ENCODE assay signal across 3 worm cellular contexts in genomic region chrIV:7549844-7550243, ce11.
TF ChIP-seq lines count a peak whose summit lies in the region.

No protein-coding gene starts in this region.

TF ChIP-seq in whole organism, L1 larva, 84 proteins besides CTCF, POLR2A, EP300 and RAD21 (continued from another document):
- peak; percentile 34 for TF ChIP-seq rnt-1 (tag; optimal IDR thresholded peaks at IDR 0.05; lab: Kevin White, UChicago)
- peak; percentile 47 for TF ChIP-seq C16A3.4 (tag; optimal IDR thresholded peaks at IDR 0.05; lab: Kevin White, UChicago)
- TF ChIP-seq lsy-2 (tag; optimal IDR thresholded peaks at IDR 0.05; lab: Kevin White, UChicago): peak in 1 of 2 experiments; percentile 31
- no peak for TF ChIP-seq egl-13 (tag; optimal IDR thresholded peaks at IDR 0.05; lab: Kevin White, UChicago)
- peak; percentile 29 for TF ChIP-seq F16B12.6 (tag; optimal IDR thresholded peaks at IDR 0.05; lab: Kevin White, UChicago)
- peak in 2 of 3 experiments; percentile 25 to 32 for TF ChIP-seq dpl-1 (GFP tag; optimal IDR thresholded peaks at IDR 0.05; lab: Kevin White, UChicago)
- TF ChIP-seq mdl-1 (tag; optimal IDR thresholded peaks at IDR 0.05; lab: Kevin White, UChicago): peak in 1 of 2 experiments; percentile 29
- no peak for TF ChIP-seq fkh-4 (tag; optimal IDR thresholded peaks at IDR 0.05; lab: Kevin White, UChicago; ENCODE audit: borderline replicate concordance)

TF ChIP-seq in whole organism, L3 larva, 47 proteins besides CTCF, POLR2A, EP300 and RAD21 (continued from another document):
- TF ChIP-seq nfya-1 (tag; optimal IDR thresholded peaks at IDR 0.05; lab: Kevin White, UChicago; ENCODE audit: insufficient read depth): peak; percentile 57
- no peak for TF ChIP-seq nhr-25 (tag; optimal IDR thresholded peaks at IDR 0.05; lab: Kevin White, UChicago)
- TF ChIP-seq nhr-77 (tag; optimal IDR thresholded peaks at IDR 0.05; lab: Kevin White, UChicago): no peak
- TF ChIP-seq zag-1 (tag; optimal IDR thresholded peaks at IDR 0.05; lab: Kevin White, UChicago): no peak
- no peak for TF ChIP-seq nhr-28 (tag; optimal IDR thresholded peaks at IDR 0.05; lab: Kevin White, UChicago)
- no peak for TF ChIP-seq daf-12 (tag; optimal IDR thresholded peaks at IDR 0.05; lab: Kevin White, UChicago)
- peak; percentile 66 for TF ChIP-seq lin-15B (tag; optimal IDR thresholded peaks at IDR 0.05; lab: Kevin White, UChicago)
- no peak for TF ChIP-seq ceh-82 (tag; optimal IDR thresholded peaks at IDR 0.05; lab: Kevin White, UChicago)
- TF ChIP-seq nhr-23 (tag; optimal IDR thresholded peaks at IDR 0.05; lab: Kevin White, UChicago): peak; percentile 27
- peak; percentile 68 for TF ChIP-seq pqm-1 (tag; optimal IDR thresholded peaks at IDR 0.05; lab: Kevin White, UChicago)
- no peak for TF ChIP-seq nhr-12 (tag; optimal IDR thresholded peaks at IDR 0.05; lab: Kevin White, UChicago)
- TF ChIP-seq nhr-237 (tag; optimal IDR thresholded peaks at IDR 0.05; lab: Kevin White, UChicago): no peak
- no peak for TF ChIP-seq R02D3.7 (tag; optimal IDR thresholded peaks at IDR 0.05; lab: Kevin White, UChicago)
- TF ChIP-seq ztf-4 (tag; optimal IDR thresholded peaks at IDR 0.05; lab: Kevin White, UChicago): no peak
- no peak for TF ChIP-seq elt-1 (tag; optimal IDR thresholded peaks at IDR 0.05; lab: Kevin White, UChicago)
- TF ChIP-seq tbx-2 (tag; optimal IDR thresholded peaks at IDR 0.05; lab: Kevin White, UChicago): no peak
- TF ChIP-seq sea-2 (GFP tag; optimal IDR thresholded peaks at IDR 0.05; lab: Kevin White, UChicago): no peak
- peak; percentile 54 for TF ChIP-seq lin-39 (tag; optimal IDR thresholded peaks at IDR 0.05; lab: Kevin White, UChicago)
- TF ChIP-seq eor-1 (tag; optimal IDR thresholded peaks at IDR 0.05; lab: Kevin White, UChicago): no peak
- TF ChIP-seq fos-1 (tag; optimal IDR thresholded peaks at IDR 0.05; lab: Kevin White, UChicago): no peak
- TF ChIP-seq nhr-43 (tag; optimal IDR thresholded peaks at IDR 0.05; lab: Kevin White, UChicago; ENCODE audit: poor library complexity, severe bottlenecking): no peak
- peak; percentile 70 for TF ChIP-seq elt-2 (tag; optimal IDR thresholded peaks at IDR 0.05; lab: Kevin White, UChicago)
- TF ChIP-seq nhr-11 (tag; optimal IDR thresholded peaks at IDR 0.05; lab: Kevin White, UChicago): no peak
- no peak for TF ChIP-seq unc-62 (GFP tag; optimal IDR thresholded peaks at IDR 0.05; lab: Kevin White, UChicago)
- TF ChIP-seq egl-5 (tag; optimal IDR thresholded peaks at IDR 0.05; lab: Kevin White, UChicago): no peak
- TF ChIP-seq aly-2 (tag; optimal IDR thresholded peaks at IDR 0.05; lab: Kevin White, UChicago): no peak
- TF ChIP-seq fkh-2 (tag; optimal IDR thresholded peaks at IDR 0.05; lab: Kevin White, UChicago): no peak
- TF ChIP-seq jun-1 (tag; optimal IDR thresholded peaks at IDR 0.05; lab: Kevin White, UChicago): no peak
- TF ChIP-seq lsy-12 (tag; optimal IDR thresholded peaks at IDR 0.05; lab: Kevin White, UChicago): no peak
- no peak for TF ChIP-seq nhr-67 (tag; optimal IDR thresholded peaks at IDR 0.05; lab: Kevin White, UChicago)
- TF ChIP-seq elt-3 (tag; optimal IDR thresholded peaks at IDR 0.05; lab: Kevin White, UChicago): no peak
- no peak for TF ChIP-seq fkh-10 (GFP tag; optimal IDR thresholded peaks at IDR 0.05; lab: Kevin White, UChicago)
- TF ChIP-seq nhr-76 (tag; optimal IDR thresholded peaks at IDR 0.05; lab: Kevin White, UChicago): no peak

TF ChIP-seq in whole organism, L4 larva, 104 proteins besides CTCF, POLR2A, EP300 and RAD21 (continued from another document):
- TF ChIP-seq ZK337.2 (GFP tag; IDR thresholded peaks at IDR 0.05; lab: Robert Waterston, UW): no peak
- TF ChIP-seq ces-1 (GFP tag; optimal IDR thresholded peaks at IDR 0.05; lab: Kevin White, UChicago): no peak
- no peak for TF ChIP-seq dmd-9 (GFP tag; IDR thresholded peaks at IDR 0.05; lab: Robert Waterston, UW)
- TF ChIP-seq nhr-42 (GFP tag; IDR thresholded peaks at IDR 0.05; lab: Robert Waterston, UW): peak; percentile 58; the same call in 1 of the 2 replicates
- TF ChIP-seq ztf-7 (tag; optimal IDR thresholded peaks at IDR 0.05; lab: Kevin White, UChicago): no peak
- peak; percentile 70 for TF ChIP-seq nhr-28 (tag; optimal IDR thresholded peaks at IDR 0.05; lab: Kevin White, UChicago)
- TF ChIP-seq set-16 (GFP tag; IDR thresholded peaks at IDR 0.05; lab: Robert Waterston, UW): 0 out of 2 replicates have a peak, but pooled peaks have one; percentile 17
- no peak for TF ChIP-seq tag-97 (GFP tag; IDR thresholded peaks at IDR 0.05; lab: Robert Waterston, UW)
- TF ChIP-seq lin-29 (GFP tag; IDR thresholded peaks at IDR 0.05; lab: Robert Waterston, UW): no peak
- TF ChIP-seq gei-8 (GFP tag; optimal IDR thresholded peaks at IDR 0.05; lab: Kevin White, UChicago): no peak
- TF ChIP-seq pqm-1 (tag; optimal IDR thresholded peaks at IDR 0.05; lab: Kevin White, UChicago): peak; percentile 42
- 0 out of 2 replicates have a peak, but pooled peaks have one; percentile 23 for TF ChIP-seq vab-7 (GFP tag; IDR thresholded peaks at IDR 0.05; lab: Robert Waterston, UW)
- TF ChIP-seq daf-16 (GFP tag; optimal IDR thresholded peaks at IDR 0.05; lab: Kevin White, UChicago): no peak
- TF ChIP-seq daf-16 (tag; optimal IDR thresholded peaks at IDR 0.05; lab: Kevin White, UChicago): peak; percentile 83
- peak; percentile 25 for TF ChIP-seq nhr-102 (tag; optimal IDR thresholded peaks at IDR 0.05; lab: Kevin White, UChicago)
- 0 out of 4 replicates have a peak, but pooled peaks of 1 of the 2 experiments have one; percentile 70 for TF ChIP-seq madf-5 (GFP tag; IDR thresholded peaks at IDR 0.05; lab: Robert Waterston, UW)
- TF ChIP-seq zag-1 (tag; optimal IDR thresholded peaks at IDR 0.05; lab: Kevin White, UChicago): no peak
- peak; percentile 2 for TF ChIP-seq rbr-2 (tag; optimal IDR thresholded peaks at IDR 0.05; lab: Kevin White, UChicago)
- peak; percentile 61 for TF ChIP-seq hlh-30 (tag; optimal IDR thresholded peaks at IDR 0.05; lab: Kevin White, UChicago; ENCODE audit: insufficient read depth)
- no peak for TF ChIP-seq nhr-111 (GFP tag; optimal IDR thresholded peaks at IDR 0.05; lab: Kevin White, UChicago)
- no peak for TF ChIP-seq snpc-4 (tag; optimal IDR thresholded peaks at IDR 0.05; lab: Kevin White, UChicago)
- TF ChIP-seq ceh-32 (tag; optimal IDR thresholded peaks at IDR 0.05; lab: Kevin White, UChicago; ENCODE audit: poor library complexity): no peak
- TF ChIP-seq zip-2 (tag; optimal IDR thresholded peaks at IDR 0.05; lab: Kevin White, UChicago): no peak
- no peak for TF ChIP-seq zip-11 (GFP tag; IDR thresholded peaks at IDR 0.05; lab: Robert Waterston, UW)
- no peak for TF ChIP-seq lin-39 (tag; optimal IDR thresholded peaks at IDR 0.05; lab: Kevin White, UChicago)
- no peak for TF ChIP-seq sdz-12 (GFP tag; optimal IDR thresholded peaks at IDR 0.05; lab: Kevin White, UChicago)
- TF ChIP-seq Y75B8A.6 (GFP tag; IDR thresholded peaks at IDR 0.05; lab: Robert Waterston, UW): no peak
- no peak for TF ChIP-seq snpc-1.2 (GFP tag; IDR thresholded peaks at IDR 0.05; lab: Robert Waterston, UW)
- no peak for TF ChIP-seq attf-4 (tag; optimal IDR thresholded peaks at IDR 0.05; lab: Kevin White, UChicago)
- peak; percentile 19 for TF ChIP-seq nhr-77 (tag; optimal IDR thresholded peaks at IDR 0.05; lab: Kevin White, UChicago)
- TF ChIP-seq zfp-2 (tag; optimal IDR thresholded peaks at IDR 0.05; lab: Kevin White, UChicago): no peak
- no peak for TF ChIP-seq R02D3.7 (tag; optimal IDR thresholded peaks at IDR 0.05; lab: Kevin White, UChicago)
- TF ChIP-seq egl-43 (GFP tag; IDR thresholded peaks at IDR 0.05; lab: Robert Waterston, UW): peak; percentile 54; the same call in 1 of the 2 replicates
- TF ChIP-seq dve-1 (tag; optimal IDR thresholded peaks at IDR 0.05; lab: Kevin White, UChicago; ENCODE audit: insufficient read depth): peak; percentile 61
- TF ChIP-seq nhr-48 (tag; optimal IDR thresholded peaks at IDR 0.05; lab: Kevin White, UChicago): peak; percentile 20
- TF ChIP-seq fkh-10 (GFP tag; optimal IDR thresholded peaks at IDR 0.05; lab: Kevin White, UChicago): no peak
- peak; percentile 81 for TF ChIP-seq dmd-6 (GFP tag; IDR thresholded peaks at IDR 0.05; lab: Robert Waterston, UW)
- no peak for TF ChIP-seq nhr-10 (tag; optimal IDR thresholded peaks at IDR 0.05; lab: Kevin White, UChicago)
- TF ChIP-seq jun-1 (tag; optimal IDR thresholded peaks at IDR 0.05; lab: Kevin White, UChicago): no peak
- no peak for TF ChIP-seq ama-1 (optimal IDR thresholded peaks at IDR 0.05; lab: Kevin White, UChicago)
- TF ChIP-seq madf-9 (GFP tag; conservative IDR thresholded peaks at IDR 0.05; lab: Robert Waterston, UW): no peak
- 0 out of 2 replicates have a peak, but pooled peaks have one; percentile 21 for TF ChIP-seq Y48G9A.11 (GFP tag; IDR thresholded peaks at IDR 0.05; lab: Robert Waterston, UW)
- TF ChIP-seq lin-15B (tag; optimal IDR thresholded peaks at IDR 0.05; lab: Kevin White, UChicago): no peak
- no peak for TF ChIP-seq Y105C5A.15 (GFP tag; IDR thresholded peaks at IDR 0.05; lab: Robert Waterston, UW)
- no peak for TF ChIP-seq nhr-6 (tag; optimal IDR thresholded peaks at IDR 0.05; lab: Kevin White, UChicago)
- TF ChIP-seq spr-1 (tag; optimal IDR thresholded peaks at IDR 0.05; lab: Kevin White, UChicago): no peak
- no peak for TF ChIP-seq nhr-237 (tag; optimal IDR thresholded peaks at IDR 0.05; lab: Kevin White, UChicago)
- TF ChIP-seq fos-1 (tag; optimal IDR thresholded peaks at IDR 0.05; lab: Kevin White, UChicago): no peak
- TF ChIP-seq F44E2.7 (GFP tag; IDR thresholded peaks at IDR 0.05; lab: Robert Waterston, UW): no peak
- peak; percentile 29 for TF ChIP-seq lin-13 (GFP tag; optimal IDR thresholded peaks at IDR 0.05; lab: Kevin White, UChicago)
- TF ChIP-seq arid-1 (GFP tag; conservative IDR thresholded peaks at IDR 0.05; lab: Robert Waterston, UW): no peak
- TF ChIP-seq duxl-1 (tag; optimal IDR thresholded peaks at IDR 0.05; lab: Kevin White, UChicago; ENCODE audit: poor library complexity): no peak
- TF ChIP-seq F49E8.2 (tag; optimal IDR thresholded peaks at IDR 0.05; lab: Kevin White, UChicago; ENCODE audit: borderline replicate concordance): no peak
- no peak for TF ChIP-seq lim-7 (GFP tag; IDR thresholded peaks at IDR 0.05; lab: Robert Waterston, UW)
- no peak for TF ChIP-seq cey-2 (tag; optimal IDR thresholded peaks at IDR 0.05; lab: Kevin White, UChicago; ENCODE audit: borderline replicate concordance, insufficient read depth)
- no peak for TF ChIP-seq ztf-11 (tag; optimal IDR thresholded peaks at IDR 0.05; lab: Kevin White, UChicago)
- peak; percentile 80 for TF ChIP-seq lin-38 (GFP tag; IDR thresholded peaks at IDR 0.05; lab: Robert Waterston, UW)
- TF ChIP-seq mxl-3 (GFP tag; optimal IDR thresholded peaks at IDR 0.05; lab: Kevin White, UChicago): peak; percentile 74
- peak; percentile 65; the same call in 1 of the 2 replicates for TF ChIP-seq nhr-41 (GFP tag; IDR thresholded peaks at IDR 0.05; lab: Robert Waterston, UW)
- no peak for TF ChIP-seq tra-1 (GFP tag; IDR thresholded peaks at IDR 0.05; lab: Robert Waterston, UW)
- TF ChIP-seq unc-130 (GFP tag; optimal IDR thresholded peaks at IDR 0.05; lab: Kevin White, UChicago): no peak
- no peak for TF ChIP-seq unc-62 (GFP tag; optimal IDR thresholded peaks at IDR 0.05 in 1 of 2; lab: Kevin White, UChicago)
- no peak for TF ChIP-seq unc-62 (tag; optimal IDR thresholded peaks at IDR 0.05; lab: Kevin White, UChicago)
- no peak; the same call in 1 of the 2 replicates for TF ChIP-seq php-3 (GFP tag; IDR thresholded peaks at IDR 0.05; lab: Robert Waterston, UW)
- no peak for TF ChIP-seq mxl-2 (GFP tag; conservative IDR thresholded peaks at IDR 0.05; lab: Robert Waterston, UW)
- no peak for TF ChIP-seq dpl-1 (GFP tag; optimal IDR thresholded peaks at IDR 0.05; lab: Kevin White, UChicago)
- peak; percentile 68 for TF ChIP-seq mep-1 (tag; optimal IDR thresholded peaks at IDR 0.05; lab: Kevin White, UChicago)
- TF ChIP-seq unc-39 (tag; optimal IDR thresholded peaks at IDR 0.05; lab: Kevin White, UChicago): no peak
- TF ChIP-seq daf-19 (GFP tag; conservative IDR thresholded peaks at IDR 0.05; lab: Robert Waterston, UW): no peak
- no peak for TF ChIP-seq spr-3 (GFP tag; optimal IDR thresholded peaks at IDR 0.05; lab: Kevin White, UChicago)
- no peak for TF ChIP-seq mdt-29 (GFP tag; IDR thresholded peaks at IDR 0.05; lab: Robert Waterston, UW)
- TF ChIP-seq lir-3 (tag; optimal IDR thresholded peaks at IDR 0.05; lab: Kevin White, UChicago): no peak
- peak in 1 of 2 experiments; percentile 6 for TF ChIP-seq mdl-1 (tag; optimal IDR thresholded peaks at IDR 0.05; lab: Kevin White, UChicago)
- TF ChIP-seq egl-27 (tag; optimal IDR thresholded peaks at IDR 0.05; lab: Kevin White, UChicago): no peak
- TF ChIP-seq mes-2 (tag; optimal IDR thresholded peaks at IDR 0.05; lab: Kevin White, UChicago; ENCODE audit: poor library complexity, severe bottlenecking): peak; percentile 68
- TF ChIP-seq daf-12 (tag; optimal IDR thresholded peaks at IDR 0.05; lab: Kevin White, UChicago): no peak
- TF ChIP-seq hif-1 (tag; optimal IDR thresholded peaks at IDR 0.05; lab: Kevin White, UChicago): peak in 1 of 2 experiments; percentile 8
- no peak for TF ChIP-seq nhr-11 (tag; optimal IDR thresholded peaks at IDR 0.05; lab: Kevin White, UChicago)
- TF ChIP-seq aly-2 (tag; optimal IDR thresholded peaks at IDR 0.05; lab: Kevin White, UChicago): no peak
- TF ChIP-seq F37D6.2 (tag; optimal IDR thresholded peaks at IDR 0.05; lab: Kevin White, UChicago): no peak
- no peak for TF ChIP-seq pha-4 (GFP tag; IDR thresholded peaks at IDR 0.05; lab: Robert Waterston, UW)
- TF ChIP-seq pha-4 (tag; optimal IDR thresholded peaks at IDR 0.05; lab: Kevin White, UChicago): no peak
- peak; percentile 50 for TF ChIP-seq aha-1 (tag; lab: Kevin White, UChicago)
- no peak for TF ChIP-seq daf-8 (GFP tag; IDR thresholded peaks at IDR 0.05; lab: Robert Waterston, UW)
- peak in 1 of 2 experiments; percentile 48 for TF ChIP-seq lsy-2 (tag; optimal IDR thresholded peaks at IDR 0.05; lab: Kevin White, UChicago)
- TF ChIP-seq F10B5.3 (tag; optimal IDR thresholded peaks at IDR 0.05; lab: Kevin White, UChicago): no peak
- no peak for TF ChIP-seq F26F4.8 (GFP tag; conservative IDR thresholded peaks at IDR 0.05; lab: Robert Waterston, UW)
- TF ChIP-seq lin-1 (GFP tag; IDR thresholded peaks at IDR 0.05; lab: Robert Waterston, UW): peak; percentile 60
- no peak for TF ChIP-seq Y5F2A.4 (GFP tag; optimal IDR thresholded peaks at IDR 0.05; lab: Kevin White, UChicago)
- TF ChIP-seq saeg-2 (GFP tag; IDR thresholded peaks at IDR 0.05; lab: Robert Waterston, UW): no peak
- no peak for TF ChIP-seq dmd-8 (GFP tag; IDR thresholded peaks at IDR 0.05; lab: Robert Waterston, UW)
- TF ChIP-seq hmg-1.1 (GFP tag; IDR thresholded peaks at IDR 0.05; lab: Robert Waterston, UW): peak; percentile 27; the same call in 1 of the 2 replicates
